Worm (Caenorhabditis elegans): ENCODE results near the gene C50F4.8.

Gene C50F4.8

DNA sequence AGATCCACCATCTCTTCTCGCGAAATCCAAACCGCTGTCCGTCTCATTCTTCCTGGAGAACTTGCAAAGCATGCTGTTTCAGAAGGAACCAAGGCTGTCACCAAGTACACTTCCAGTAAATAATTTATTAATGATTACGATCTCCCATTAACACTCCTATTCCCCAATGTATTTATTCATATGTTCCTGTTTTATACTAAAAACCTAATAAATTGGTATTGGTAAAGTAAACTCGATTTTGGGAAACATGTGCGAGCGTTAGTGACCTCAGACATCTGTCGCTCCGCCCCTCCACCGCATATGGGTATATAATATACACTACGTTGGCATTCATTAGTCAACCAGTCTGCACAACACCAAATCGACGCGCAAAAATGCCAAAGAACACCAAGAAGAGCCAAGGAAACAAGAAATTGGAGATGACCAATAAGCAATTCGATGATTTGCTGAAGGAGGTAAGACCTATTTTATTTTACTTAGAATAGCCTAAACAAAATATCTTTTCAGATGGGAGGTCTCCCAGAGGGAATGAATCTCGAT is 27.5 kb upstream of the C50F4.8 start, which contains the start of gene C50F4.6:
Gene C50F4.6, plus strand, starts transcription at position 51 of the 540 bp plus-strand sequence.
- TF ChIP-seq ztf-11 (tag; optimal IDR thresholded peaks at IDR 0.05): no peak
- peak; percentile 48 for TF ChIP-seq ama-1 (optimal IDR thresholded peaks at IDR 0.05)

DNA sequence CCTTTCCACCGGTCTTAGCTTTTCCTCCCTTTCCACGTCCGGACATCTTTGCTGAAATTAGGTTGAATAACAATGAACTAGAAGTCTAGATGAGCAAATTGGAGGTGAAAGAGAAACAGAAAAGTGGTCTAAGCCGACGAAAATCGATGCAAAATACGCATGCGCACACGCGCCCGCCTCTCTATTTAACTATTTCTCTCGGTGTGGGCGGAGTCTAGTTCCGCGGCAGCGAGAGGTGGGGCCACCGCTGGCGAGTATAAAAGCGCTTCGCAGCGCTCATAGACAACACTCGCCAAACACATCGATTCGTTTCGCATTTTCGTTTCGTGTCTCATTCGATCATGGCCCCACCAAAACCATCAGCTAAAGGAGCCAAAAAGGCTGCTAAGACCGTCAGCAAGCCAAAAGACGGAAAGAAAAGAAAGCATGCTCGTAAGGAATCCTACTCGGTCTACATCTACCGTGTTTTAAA is 26.6 kb upstream of the C50F4.8 start, which contains the start of the genes his-35 and his-41:
Gene his-35, minus strand, starts transcription at position 51 of the 472 bp plus-strand sequence.
Gene his-41, plus strand, starts transcription at position 299 of the 472 bp plus-strand sequence.
- TF ChIP-seq elt-3 (tag; optimal IDR thresholded peaks at IDR 0.05): no peak
- TF ChIP-seq nhr-11 (tag; optimal IDR thresholded peaks at IDR 0.05): no peak
- no peak for TF ChIP-seq pqm-1 (tag; optimal IDR thresholded peaks at IDR 0.05)
- no peak for TF ChIP-seq daf-12 (tag; optimal IDR thresholded peaks at IDR 0.05)
- TF ChIP-seq lin-39 (tag; optimal IDR thresholded peaks at IDR 0.05): peak; percentile 57
- TF ChIP-seq nfya-1 (tag; optimal IDR thresholded peaks at IDR 0.05; ENCODE audit: insufficient read depth): peak; percentile 69
- peak; percentile 7 for TF ChIP-seq ceh-28 (tag; optimal IDR thresholded peaks at IDR 0.05)
- peak; percentile 41 for TF ChIP-seq jun-1 (tag; optimal IDR thresholded peaks at IDR 0.05)
- no peak for TF ChIP-seq ceh-16 (tag; optimal IDR thresholded peaks at IDR 0.05)
- TF ChIP-seq hmg-11 (tag; optimal IDR thresholded peaks at IDR 0.05): no peak
- no peak for TF ChIP-seq ztf-4 (tag; optimal IDR thresholded peaks at IDR 0.05)
- no peak for TF ChIP-seq nhr-28 (tag; optimal IDR thresholded peaks at IDR 0.05)
- peak; percentile 77 for TF ChIP-seq nhr-25 (tag; optimal IDR thresholded peaks at IDR 0.05)
- TF ChIP-seq lsy-12 (tag; optimal IDR thresholded peaks at IDR 0.05): peak; percentile 3
- TF ChIP-seq ZK546.5 (tag; optimal IDR thresholded peaks at IDR 0.05): no peak
- no peak for TF ChIP-seq nhr-12 (tag; optimal IDR thresholded peaks at IDR 0.05)
- TF ChIP-seq nhr-237 (tag; optimal IDR thresholded peaks at IDR 0.05): no peak
- no peak for TF ChIP-seq unc-62 (GFP tag; optimal IDR thresholded peaks at IDR 0.05)
- no peak for TF ChIP-seq fkh-10 (GFP tag; optimal IDR thresholded peaks at IDR 0.05)
- TF ChIP-seq nhr-43 (tag; optimal IDR thresholded peaks at IDR 0.05; ENCODE audit: poor library complexity, severe bottlenecking): peak; percentile 15
- no peak for TF ChIP-seq nhr-76 (tag; optimal IDR thresholded peaks at IDR 0.05)
- TF ChIP-seq tbx-2 (tag; optimal IDR thresholded peaks at IDR 0.05): peak; percentile 16
- TF ChIP-seq pha-4 (tag; optimal IDR thresholded peaks at IDR 0.05): peak; percentile 34
- no peak for TF ChIP-seq nhr-23 (tag; optimal IDR thresholded peaks at IDR 0.05)
- TF ChIP-seq aly-2 (tag; optimal IDR thresholded peaks at IDR 0.05): no peak
- no peak for TF ChIP-seq mdl-1 (tag; optimal IDR thresholded peaks at IDR 0.05)
- TF ChIP-seq unc-39 (tag; optimal IDR thresholded peaks at IDR 0.05): no peak
- peak; percentile 37 for TF ChIP-seq lin-15B (tag; optimal IDR thresholded peaks at IDR 0.05)
- TF ChIP-seq snpc-4 (tag; optimal IDR thresholded peaks at IDR 0.05): peak; percentile 24
- peak; percentile 85 for TF ChIP-seq ama-1 (optimal IDR thresholded peaks at IDR 0.05)
- no peak for TF ChIP-seq ceh-9 (tag; optimal IDR thresholded peaks at IDR 0.05)

DNA sequence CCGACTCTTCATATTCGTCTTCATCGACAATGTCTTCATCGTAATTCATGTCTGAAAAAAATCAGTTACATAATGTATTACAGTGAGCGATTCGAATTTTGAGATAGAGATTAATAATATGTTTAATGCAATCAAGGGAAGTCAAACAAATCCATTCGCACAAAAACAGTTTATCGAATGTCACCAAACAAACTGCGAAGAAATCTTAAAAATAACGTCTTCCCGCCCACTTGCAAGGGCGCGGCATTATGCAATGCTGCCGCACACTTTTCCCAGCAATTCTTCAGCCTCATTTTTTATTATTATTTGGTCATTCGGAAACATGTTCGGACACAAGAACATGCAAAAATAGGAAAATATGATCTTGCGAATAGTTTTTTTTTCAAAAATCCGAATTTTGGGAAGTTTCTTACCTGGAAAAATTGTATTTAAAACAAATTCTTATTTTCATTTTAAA is 25.5 kb upstream of the C50F4.8 start, which contains the start of gene mdf-1:
Gene mdf-1, minus strand, starts transcription at position 51 of the 457 bp plus-strand sequence.
- peak; percentile 36 for TF ChIP-seq snpc-4 (tag; optimal IDR thresholded peaks at IDR 0.05)
- peak; percentile 47 for TF ChIP-seq nhr-43 (tag; optimal IDR thresholded peaks at IDR 0.05; ENCODE audit: poor library complexity, severe bottlenecking)
- no peak for TF ChIP-seq zag-1 (tag; optimal IDR thresholded peaks at IDR 0.05)
- TF ChIP-seq pha-4 (tag; optimal IDR thresholded peaks at IDR 0.05): peak; percentile 55
- peak; percentile 41 for TF ChIP-seq ama-1 (optimal IDR thresholded peaks at IDR 0.05)
- peak; percentile 85 for TF ChIP-seq hmg-11 (tag; optimal IDR thresholded peaks at IDR 0.05)
- TF ChIP-seq egl-5 (tag; optimal IDR thresholded peaks at IDR 0.05): peak; percentile 17
- TF ChIP-seq nhr-77 (tag; optimal IDR thresholded peaks at IDR 0.05): no peak
- TF ChIP-seq nhr-237 (tag; optimal IDR thresholded peaks at IDR 0.05): no peak
- TF ChIP-seq nhr-25 (tag; optimal IDR thresholded peaks at IDR 0.05): peak; percentile 75
- TF ChIP-seq fos-1 (tag; optimal IDR thresholded peaks at IDR 0.05): no peak
- TF ChIP-seq lsy-12 (tag; optimal IDR thresholded peaks at IDR 0.05): peak; percentile 51
- no peak for TF ChIP-seq skn-1 (tag; optimal IDR thresholded peaks at IDR 0.05)
- TF ChIP-seq pqm-1 (tag; optimal IDR thresholded peaks at IDR 0.05): peak; percentile 58
- TF ChIP-seq jun-1 (tag; optimal IDR thresholded peaks at IDR 0.05): no peak
- peak; percentile 82 for TF ChIP-seq nfya-1 (tag; optimal IDR thresholded peaks at IDR 0.05; ENCODE audit: insufficient read depth)
- peak; percentile 63 for TF ChIP-seq lin-39 (tag; optimal IDR thresholded peaks at IDR 0.05)
- peak; percentile 47 for TF ChIP-seq elt-2 (tag; optimal IDR thresholded peaks at IDR 0.05)
- peak; percentile 12 for TF ChIP-seq unc-62 (GFP tag; optimal IDR thresholded peaks at IDR 0.05)
- TF ChIP-seq nhr-23 (tag; optimal IDR thresholded peaks at IDR 0.05): peak; percentile 85
- TF ChIP-seq ztf-4 (tag; optimal IDR thresholded peaks at IDR 0.05): peak; percentile 15
- peak; percentile 15 for TF ChIP-seq ceh-28 (tag; optimal IDR thresholded peaks at IDR 0.05)
- TF ChIP-seq tbx-2 (tag; optimal IDR thresholded peaks at IDR 0.05): peak; percentile 14
- TF ChIP-seq lin-15B (tag; optimal IDR thresholded peaks at IDR 0.05): peak; percentile 73
